Worm (Caenorhabditis elegans) whole organism, mixed stage, embryonic: Measurements from ENCODE around the gene cct-5.

Source experiments
- M03D4.4 ChIP-seq: sonication (generic microtip); optimal IDR thresholded peaks from 2 replicates; lab custom pipeline; 2017; ENCODE audit warnings: mild to moderate bottlenecking, missing genetic modification characterization, missing compliant biosample characterization
- ces-1 ChIP-seq: fragments of 150-350 bp; optimal IDR thresholded peaks from 2 replicates; lab custom pipeline; 2014; ENCODE audit warnings: missing biosample characterization, missing genetic modification reagents, missing genetic modification characterization
- flh-1 ChIP-seq: fragments of 200-800 bp; sonication (Bioruptor generic); optimal IDR thresholded peaks from 2 replicates; lab custom pipeline; 2018; ENCODE audit warnings: mild to moderate bottlenecking, missing genetic modification characterization, moderate library complexity, missing compliant biosample characterization
- mab-5 ChIP-seq: fragments of 150-350 bp; optimal IDR thresholded peaks from 2 replicates; lab custom pipeline; 2014; ENCODE audit warnings: missing biosample characterization, missing genetic modification characterization
- mls-2 ChIP-seq: sonication (generic microtip); optimal IDR thresholded peaks from 2 replicates; lab custom pipeline; 2016; ENCODE audit warnings: mild to moderate bottlenecking, missing genetic modification characterization, moderate library complexity, missing compliant biosample characterization
- nhr-237 ChIP-seq: fragments of 150-350 bp; optimal IDR thresholded peaks from 2 replicates; lab custom pipeline; 2014; ENCODE audit warnings: missing biosample characterization, missing genetic modification characterization
- nhr-76 ChIP-seq: sonication (generic microtip); optimal IDR thresholded peaks from 2 replicates; lab custom pipeline; 2017; ENCODE audit warnings: missing biosample characterization, missing genetic modification characterization
- pha-4 ChIP-seq: fragments of 150-350 bp; optimal IDR thresholded peaks from 2 replicates; lab custom pipeline; 2018; ENCODE audit warnings: missing biosample characterization, missing genetic modification reagents, missing genetic modification characterization
- snpc-4 ChIP-seq: fragments of 150-350 bp; optimal IDR thresholded peaks from 2 replicates; lab custom pipeline; 2014; ENCODE audit warnings: missing biosample characterization, missing genetic modification characterization
- unc-39 ChIP-seq: fragments of 150-350 bp; optimal IDR thresholded peaks from 2 replicates; lab custom pipeline; 2014; ENCODE audit warnings: missing biosample characterization, missing genetic modification characterization
- unc-62 ChIP-seq: fragments of 150-350 bp; optimal IDR thresholded peaks from 2 replicates; lab custom pipeline; 2014; ENCODE audit warnings: missing biosample characterization, missing genetic modification reagents, missing genetic modification characterization
- ztf-11 ChIP-seq: fragments of 150-350 bp; optimal IDR thresholded peaks from 2 replicates; lab custom pipeline; 2014; ENCODE audit warnings: missing biosample characterization, missing genetic modification characterization

ce11 chrIII:4491164-4492144, 16.5 kb downstream of the cct-5 start:
- TF ChIP-seq mab-5 (tag; lab: Kevin White, UChicago) (no peak), ztf-11 (tag; lab: Kevin White, UChicago) (no peak), unc-62 (GFP tag; lab: Kevin White, UChicago) (no peak), mls-2 (no peak), unc-39 (tag; lab: Kevin White, UChicago) (no peak), pha-4 (tag; lab: Kevin White, UChicago) (no peak), nhr-76 (tag; lab: Kevin White, UChicago) (no peak), snpc-4 (tag; lab: Kevin White, UChicago) (no peak), nhr-237 (tag; lab: Kevin White, UChicago) (no peak), M03D4.4 (tag; lab: Kevin White, UChicago) (no peak), flh-1 (no peak), ces-1 (GFP tag; lab: Kevin White, UChicago) (no peak)
